Worm (Caenorhabditis elegans) whole organism, L3 larva: ENCODE data around the gene ebp-3.

Experiments
- ceh-82 ChIP-seq: fragments of 150-350 bp; optimal IDR thresholded peaks from 2 replicates; lab custom pipeline; 2014; ENCODE audit warnings: missing biosample characterization, missing genetic modification characterization
- nhr-11 ChIP-seq: fragments of 150-350 bp; optimal IDR thresholded peaks from 2 replicates; lab custom pipeline; 2014; ENCODE audit warnings: missing biosample characterization, missing genetic modification characterization
- nhr-12 ChIP-seq: fragments of 150-350 bp; optimal IDR thresholded peaks from 2 replicates; lab custom pipeline; 2014; ENCODE audit warnings: missing biosample characterization, missing genetic modification characterization

ce11 chrV:18017226-18017625 is 38.5 kb upstream of the ebp-3 start, which contains the start of gene srh-134:
- TF ChIP-seq nhr-12 (no peak), nhr-11 (tag; lab: Kevin White, UChicago) (no peak), ceh-82 (tag; lab: Kevin White, UChicago) (no peak)
